Fruit fly (Drosophila melanogaster) whole organism, embryonic: Measurements from ENCODE around the gene Rab39.
A peak's percentile ranks its signal among the peaks of the same experiment; 100 is the strongest.

Experiments used
- Adf1 ChIP-seq: fragments of 200-800 bp; sonication (Bioruptor generic); IDR thresholded peaks from 2 replicates; pipeline ENCODE4 v1.3.6; 2022; ENCODE audit warnings: missing biosample characterization, missing genetic modification characterization
- Aef1 ChIP-seq: fragments of 200-800 bp; sonication (Bioruptor generic); IDR thresholded peaks from 3 replicates; pipeline ENCODE4 v1.3.6; 2022; ENCODE audit warnings: missing biosample characterization, missing genetic modification characterization
- BEAF-32 ChIP-seq: fragments of 200-800 bp; sonication (Bioruptor generic); optimal IDR thresholded peaks from 3 replicates; lab custom pipeline; 2017; ENCODE audit warnings: missing biosample characterization, missing genetic modification characterization, mild to moderate bottlenecking, moderate library complexity, missing genetic modification reagents
- Bgb ChIP-seq: fragments of 200-800 bp; sonication (Bioruptor generic); IDR thresholded peaks from 2 replicates; pipeline ENCODE4 v1.3.6; 2022; ENCODE audit warnings: missing biosample characterization, missing genetic modification characterization; ENCODE audit not compliant: partially characterized antibody
- CG12769 ChIP-seq: fragments of 200-800 bp; sonication (Bioruptor generic); optimal IDR thresholded peaks from 2 replicates; lab custom pipeline; 2019; ENCODE audit warnings: missing biosample characterization, mild to moderate bottlenecking, missing genetic modification characterization, moderate library complexity
- CG13296 ChIP-seq: fragments of 200-800 bp; sonication (Bioruptor generic); optimal IDR thresholded peaks from 3 replicates; lab custom pipeline; 2018; ENCODE audit warnings: missing biosample characterization, mild to moderate bottlenecking, missing genetic modification characterization
- CG17359 ChIP-seq: fragments of 200-800 bp; sonication (Bioruptor generic); optimal IDR thresholded peaks from 3 replicates; lab custom pipeline; 2018; ENCODE audit warnings: missing biosample characterization, mild to moderate bottlenecking, missing genetic modification characterization, moderate library complexity
- CG17568 ChIP-seq: fragments of 200-800 bp; sonication (Bioruptor generic); optimal IDR thresholded peaks from 2 replicates; lab custom pipeline; 2018; ENCODE audit warnings: missing biosample characterization, mild to moderate bottlenecking, missing genetic modification characterization, moderate library complexity
- CG2678 ChIP-seq: fragments of 200-800 bp; sonication (Bioruptor generic); optimal IDR thresholded peaks from 3 replicates; lab custom pipeline; 2019; ENCODE audit warnings: missing biosample characterization, mild to moderate bottlenecking, missing genetic modification characterization, moderate library complexity
- CG32767 ChIP-seq: fragments of 200-800 bp; sonication (Bioruptor generic); IDR thresholded peaks from 2 replicates; pipeline ENCODE4 v1.3.6; 2022; ENCODE audit warnings: missing biosample characterization, missing genetic modification characterization
- CG34422 ChIP-seq: fragments of 200-800 bp; sonication (Bioruptor generic); IDR thresholded peaks from 3 replicates; pipeline ENCODE4 v1.3.6; 2022; ENCODE audit warnings: missing biosample characterization, missing genetic modification characterization
- CG3838 ChIP-seq: fragments of 200-800 bp; sonication (Bioruptor generic); optimal IDR thresholded peaks from 3 replicates; lab custom pipeline; 2016; ENCODE audit warnings: missing biosample characterization, missing genetic modification characterization
- CG3995 ChIP-seq: fragments of 200-800 bp; sonication (Bioruptor generic); optimal IDR thresholded peaks from 3 replicates; lab custom pipeline; 2016; ENCODE audit warnings: missing biosample characterization, missing genetic modification characterization
- CG4854 ChIP-seq: fragments of 200-800 bp; sonication (Bioruptor generic); optimal IDR thresholded peaks from 2 replicates; lab custom pipeline; 2016; ENCODE audit warnings: missing biosample characterization, missing genetic modification characterization, inconsistent platforms
- CG6689 ChIP-seq: fragments of 200-800 bp; sonication (Bioruptor generic); IDR thresholded peaks from 2 replicates; pipeline ENCODE4 v1.3.6; 2022; ENCODE audit warnings: missing biosample characterization, missing genetic modification characterization
- CG6791 ChIP-seq: fragments of 200-800 bp; sonication (Bioruptor generic); IDR thresholded peaks from 3 replicates; pipeline ENCODE4 v1.3.6; 2022; ENCODE audit warnings: missing biosample characterization, missing genetic modification characterization; ENCODE audit not compliant: partially characterized antibody
- CrebB ChIP-seq: fragments of 200-800 bp; sonication (Bioruptor generic); optimal IDR thresholded peaks from 3 replicates; lab custom pipeline; 2018; ENCODE audit warnings: missing biosample characterization, mild to moderate bottlenecking, missing genetic modification characterization
- E2f2 ChIP-seq: fragments of 200-800 bp; sonication (Bioruptor generic); IDR thresholded peaks from 2 replicates; pipeline ENCODE4 v1.3.6; 2022; ENCODE audit warnings: missing biosample characterization, missing genetic modification characterization
- Ets97D ChIP-seq: fragments of 200-800 bp; sonication (Bioruptor generic); optimal IDR thresholded peaks from 3 replicates; lab custom pipeline; 2016; ENCODE audit warnings: missing biosample characterization, missing genetic modification characterization
- GATAe ChIP-seq: fragments of 200-800 bp; sonication (Bioruptor generic); conservative IDR thresholded peaks from 2 replicates; pipeline ENCODE4 v1.3.6; 2022; ENCODE audit warnings: missing biosample characterization, missing genetic modification characterization
- Gug ChIP-seq: fragments of 200-800 bp; sonication (Bioruptor generic); IDR thresholded peaks from 4 replicates; pipeline ENCODE4 v1.3.6; 2022; ENCODE audit warnings: missing biosample characterization, missing genetic modification characterization
- Hey ChIP-seq: fragments of 200-800 bp; sonication (Bioruptor generic); optimal IDR thresholded peaks from 3 replicates; lab custom pipeline; 2018; ENCODE audit warnings: missing biosample characterization, mild to moderate bottlenecking, missing genetic modification characterization
- Hsf ChIP-seq: fragments of 200-800 bp; sonication (Bioruptor generic); optimal IDR thresholded peaks from 3 replicates; lab custom pipeline; 2016; ENCODE audit warnings: missing biosample characterization, missing genetic modification characterization
- Lhr ChIP-seq: fragments of 200-800 bp; sonication (Bioruptor generic); optimal IDR thresholded peaks from 3 replicates; lab custom pipeline; 2017; ENCODE audit warnings: mild to moderate bottlenecking, missing biosample characterization, missing genetic modification reagents, missing genetic modification characterization
- MESR4 ChIP-seq: fragments of 200-800 bp; sonication (Bioruptor generic); optimal IDR thresholded peaks from 2 replicates; lab custom pipeline; 2018; ENCODE audit warnings: missing biosample characterization, mild to moderate bottlenecking, missing genetic modification characterization, moderate library complexity
- Med ChIP-seq: fragments of 200-800 bp; sonication (Bioruptor generic); peaks from one replicate; lab custom pipeline; 2016; ENCODE audit warnings: missing biosample characterization, missing genetic modification characterization, mild to moderate bottlenecking, inconsistent platforms, moderate library complexity
- Oaz ChIP-seq: fragments of 200-800 bp; sonication (Bioruptor generic); IDR thresholded peaks from 2 replicates; pipeline ENCODE4 v1.3.6; 2022; ENCODE audit warnings: missing biosample characterization, missing genetic modification characterization
- Rx ChIP-seq: fragments of 200-800 bp; sonication (Bioruptor generic); IDR thresholded peaks from 2 replicates; pipeline ENCODE4 v1.3.6; 2022; ENCODE audit warnings: missing biosample characterization, missing genetic modification characterization
- Tbp ChIP-seq: fragments of >200 bp; optimal IDR thresholded peaks from 2 replicates; lab custom pipeline; 2018; ENCODE audit warnings: missing biosample characterization, missing genetic modification characterization
- amos ChIP-seq: fragments of 200-800 bp; sonication (Bioruptor generic); IDR thresholded peaks from 2 replicates; pipeline ENCODE4 v1.3.6; 2022; ENCODE audit warnings: missing biosample characterization, missing genetic modification characterization; ENCODE audit not compliant: partially characterized antibody
- aop ChIP-seq: fragments of 200-800 bp; sonication (Bioruptor generic); IDR thresholded peaks from 2 replicates; pipeline ENCODE4 v1.3.6; 2022; ENCODE audit warnings: missing biosample characterization, missing genetic modification characterization
- bab2 ChIP-seq: fragments of 200-800 bp; sonication (Bioruptor generic); optimal IDR thresholded peaks from 2 replicates; lab custom pipeline; 2016; ENCODE audit warnings: missing biosample characterization, missing genetic modification characterization
- bcd ChIP-seq: fragments of 200-800 bp; sonication (Bioruptor generic); optimal IDR thresholded peaks from 2 replicates; lab custom pipeline; 2017; ENCODE audit warnings: missing biosample characterization, mild to moderate bottlenecking, missing genetic modification characterization
- cas ChIP-seq: fragments of 200-800 bp; sonication (Bioruptor generic); IDR thresholded peaks from 2 replicates; pipeline ENCODE4 v1.3.6; 2022; ENCODE audit warnings: missing biosample characterization, missing genetic modification characterization
- chif ChIP-seq, 2 experiments: fragments of 200-800 bp; sonication (Bioruptor generic); optimal IDR thresholded peaks; 3 replicates each; lab custom pipeline; 2016; ENCODE audit warnings: missing biosample characterization in 2 of 2, missing genetic modification characterization in 2 of 2
- corto ChIP-seq: fragments of 200-800 bp; sonication (Bioruptor generic); optimal IDR thresholded peaks from 2 replicates; lab custom pipeline; 2016; ENCODE audit warnings: missing biosample characterization, mild to moderate bottlenecking, missing genetic modification characterization, moderate library complexity
- cwo ChIP-seq: fragments of 200-800 bp; sonication (Bioruptor generic); optimal IDR thresholded peaks from 3 replicates; lab custom pipeline; 2017; ENCODE audit warnings: missing biosample characterization, missing genetic modification characterization, mild to moderate bottlenecking, moderate library complexity, missing genetic modification reagents
- gcm2 ChIP-seq: fragments of 200-800 bp; sonication (Bioruptor generic); optimal IDR thresholded peaks from 2 replicates; lab custom pipeline; 2016; ENCODE audit warnings: missing biosample characterization, missing genetic modification characterization
- her ChIP-seq: fragments of 200-800 bp; sonication (Bioruptor generic); optimal IDR thresholded peaks from 2 replicates; lab custom pipeline; 2016; ENCODE audit warnings: missing biosample characterization, missing genetic modification characterization
- ken ChIP-seq: fragments of 200-800 bp; sonication (Bioruptor generic); IDR thresholded peaks from 3 replicates; pipeline ENCODE4 v1.3.6; 2022; ENCODE audit warnings: missing biosample characterization, missing genetic modification characterization
- pfk ChIP-seq: fragments of 200-800 bp; sonication (Bioruptor generic); optimal IDR thresholded peaks from 2 replicates; lab custom pipeline; 2018; ENCODE audit warnings: missing biosample characterization, mild to moderate bottlenecking, missing genetic modification characterization, moderate library complexity
- psq ChIP-seq: fragments of 200-800 bp; sonication (Bioruptor generic); optimal IDR thresholded peaks from 2 replicates; lab custom pipeline; 2017; ENCODE audit warnings: missing biosample characterization, missing genetic modification characterization
- run ChIP-seq: fragments of 200-800 bp; sonication (Bioruptor generic); optimal IDR thresholded peaks from 3 replicates; lab custom pipeline; 2018; ENCODE audit warnings: missing biosample characterization, mild to moderate bottlenecking, missing genetic modification characterization
- sna ChIP-seq: fragments of 200-800 bp; sonication (Bioruptor generic); IDR thresholded peaks from 2 replicates; pipeline ENCODE4 v1.3.6; 2022; ENCODE audit warnings: missing biosample characterization, missing genetic modification characterization; ENCODE audit not compliant: partially characterized antibody
- sug ChIP-seq: fragments of 200-800 bp; optimal IDR thresholded peaks from 2 replicates; lab custom pipeline; 2019; ENCODE audit warnings: missing biosample characterization, mild to moderate bottlenecking, missing genetic modification characterization, moderate library complexity
- tio ChIP-seq: fragments of 200-800 bp; sonication (Bioruptor generic); optimal IDR thresholded peaks from 2 replicates; lab custom pipeline; 2017; ENCODE audit warnings: missing biosample characterization, missing genetic modification characterization, inconsistent platforms
- unc-4 ChIP-seq: fragments of 200-800 bp; sonication (Bioruptor generic); IDR thresholded peaks from 2 replicates; pipeline ENCODE4 v1.3.6; 2022; ENCODE audit warnings: missing biosample characterization, missing genetic modification characterization; ENCODE audit not compliant: partially characterized antibody
- vfl ChIP-seq: fragments of 200-800 bp; sonication (Bioruptor generic); optimal IDR thresholded peaks from 2 replicates; lab custom pipeline; 2016; ENCODE audit warnings: missing biosample characterization, missing genetic modification characterization
- vvl ChIP-seq: fragments of 200-800 bp; sonication (Bioruptor generic); IDR thresholded peaks from 2 replicates; pipeline ENCODE4 v1.3.6; 2022; ENCODE audit warnings: missing biosample characterization, missing genetic modification characterization
- yki ChIP-seq: fragments of >200 bp; optimal IDR thresholded peaks from 3 replicates; lab custom pipeline; 2018

Gene Rab39

dm6 chrX:7700239-7700793 lies 34.4 kb upstream of the Rab39 start (continued):
- TF ChIP-seq CG3995 (peak; percentile 79), Bgb (GFP tag; lab: Robert Waterston, UW) (no peak), CG6791 (GFP tag; lab: Robert Waterston, UW) (no peak), GATAe (GFP tag; lab: Robert Waterston, UW) (peak; percentile 66; the same call in 1 of the 2 replicates), Hey (tag; lab: Kevin White, UChicago) (peak; percentile 82), CG34422 (GFP tag; lab: Robert Waterston, UW) (peak; percentile 97), CG17359 (tag; lab: Kevin White, UChicago) (peak; percentile 95), aop (GFP tag; lab: Robert Waterston, UW) (peak; percentile 86), bab2 (GFP tag; lab: Kevin White, UChicago) (peak; percentile 95), CG13296 (peak; percentile 91), Tbp (no peak), cwo (GFP tag; lab: Kevin White, UChicago) (peak; percentile 85), CG32767 (peak; percentile 84), yki (lab: Kevin White, UChicago) (no peak), Rx (peak; percentile 95), vvl (peak; percentile 97), sug (tag; lab: Kevin White, UChicago) (peak; percentile 88), corto (GFP tag; lab: Kevin White, UChicago) (peak; percentile 50), Lhr (GFP tag; lab: Kevin White, UChicago) (peak; percentile 47), tio (peak; percentile 83), CG4854 (GFP tag; lab: Kevin White, UChicago) (peak; percentile 70), unc-4 (GFP tag; lab: Robert Waterston, UW) (no peak), MESR4 (GFP tag; lab: Kevin White, UChicago) (peak; percentile 34), vfl (peak; percentile 78), run (tag; lab: Kevin White, UChicago) (peak; percentile 59), CG6689 (GFP tag; lab: Robert Waterston, UW) (peak; percentile 92), CG2678 (tag; lab: Kevin White, UChicago) (peak; percentile 90), Hsf (GFP tag; lab: Kevin White, UChicago) (peak; percentile 94), E2f2 (GFP tag; lab: Robert Waterston, UW) (peak; percentile 63), amos (no peak), CG3838 (GFP tag; lab: Kevin White, UChicago) (peak; percentile 76), Oaz (GFP tag; lab: Robert Waterston, UW) (peak; percentile 90), cas (peak; percentile 80), chif (GFP tag; optimal IDR thresholded peaks at IDR 0.05; lab: Kevin White, UChicago) (peak; percentile 89 to 92), Med (peak; percentile 99), Aef1 (GFP tag; lab: Robert Waterston, UW) (peak; percentile 95), ken (GFP tag; lab: Robert Waterston, UW) (peak; percentile 96), sna (no peak), pfk (GFP tag; lab: Kevin White, UChicago) (peak; percentile 7), BEAF-32 (GFP tag; lab: Kevin White, UChicago) (no peak), Gug (GFP tag; lab: Robert Waterston, UW) (peak; percentile 96), Ets97D (GFP tag; lab: Kevin White, UChicago) (peak; percentile 68), CG17568 (GFP tag; lab: Kevin White, UChicago) (peak; percentile 80), psq (peak; percentile 68), CrebB (peak; percentile 89), bcd (GFP tag; lab: Kevin White, UChicago) (peak; percentile 88), her (GFP tag; lab: Kevin White, UChicago) (peak; percentile 94), CG12769 (tag; lab: Kevin White, UChicago) (peak; percentile 98), Adf1 (GFP tag; lab: Robert Waterston, UW) (peak; percentile 51; the same call in 1 of the 2 replicates), gcm2 (GFP tag; lab: Kevin White, UChicago) (peak; percentile 82)
